Worm (Caenorhabditis elegans) whole organism, L1 larva: ENCODE results near the gene F32H5.3.
A peak's percentile ranks its signal among the peaks of the same experiment; 100 is the strongest.

Experiments used
- Y116A8C.19 ChIP-seq: sonication (generic microtip); optimal IDR thresholded peaks from 2 replicates; lab custom pipeline; 2016; ENCODE audit warnings: missing compliant biosample characterization, missing genetic modification characterization, borderline replicate concordance
- alr-1 ChIP-seq: fragments of 200-800 bp; sonication (Bioruptor generic); optimal IDR thresholded peaks from 2 replicates; lab custom pipeline; 2018; ENCODE audit warnings: borderline replicate concordance, mild to moderate bottlenecking, missing genetic modification characterization, missing compliant biosample characterization
- blmp-1 ChIP-seq: fragments of 150-350 bp; optimal IDR thresholded peaks from 2 replicates; lab custom pipeline; 2014; ENCODE audit warnings: missing biosample characterization, missing genetic modification characterization
- ceh-63 ChIP-seq: fragments of 200-800 bp; sonication (Bioruptor generic); optimal IDR thresholded peaks from 2 replicates; lab custom pipeline; 2018; ENCODE audit warnings: mild to moderate bottlenecking, missing genetic modification characterization, missing compliant biosample characterization
- ceh-8 ChIP-seq: fragments of 200-800 bp; sonication (Bioruptor generic); optimal IDR thresholded peaks from 2 replicates; lab custom pipeline; 2018; ENCODE audit warnings: mild to moderate bottlenecking, missing genetic modification characterization, moderate library complexity, missing compliant biosample characterization
- ceh-82 ChIP-seq, 3 experiments: fragments of 150-350 bp in 1 of 3; sonication (generic microtip) in 2 of 3; optimal IDR thresholded peaks; 2 replicates each; lab custom pipeline; 2014 to 2017; ENCODE audit warnings: missing biosample characterization in 3 of 3, missing genetic modification characterization in 3 of 3
- dsc-1 ChIP-seq: sonication (generic microtip); optimal IDR thresholded peaks from 2 replicates; lab custom pipeline; 2016; ENCODE audit warnings: mild to moderate bottlenecking, missing genetic modification characterization, missing compliant biosample characterization
- egl-13 ChIP-seq: sonication (generic microtip); optimal IDR thresholded peaks from 2 replicates; lab custom pipeline; 2016; ENCODE audit warnings: missing genotype, missing genetic modification reagents, missing genetic modification characterization, missing compliant biosample characterization
- egl-27 ChIP-seq, 2 experiments: fragments of 150-350 bp in 1 of 2; sonication (generic microtip); optimal IDR thresholded peaks; 3 replicates each; lab custom pipeline; 2017 to 2018; ENCODE audit warnings: missing biosample characterization in 2 of 2, missing genetic modification characterization in 2 of 2, missing genetic modification reagents in 2 of 2
- ets-5 ChIP-seq: fragments of 200-800 bp; sonication (Bioruptor generic); IDR thresholded peaks from 2 replicates; pipeline ENCODE4 v1.3.6; 2022; ENCODE audit warnings: missing genetic modification characterization, missing compliant biosample characterization
- fkh-10 ChIP-seq: sonication (generic microtip); optimal IDR thresholded peaks from 2 replicates; lab custom pipeline; 2017; ENCODE audit warnings: missing biosample characterization, missing genetic modification reagents, missing genetic modification characterization
- fkh-4 ChIP-seq: sonication (generic microtip); optimal IDR thresholded peaks from 2 replicates; lab custom pipeline; 2016; ENCODE audit warnings: missing compliant biosample characterization, missing genetic modification characterization, borderline replicate concordance
- fkh-8 ChIP-seq: sonication (generic microtip); optimal IDR thresholded peaks from 2 replicates; lab custom pipeline; 2016; ENCODE audit warnings: mild to moderate bottlenecking, missing genetic modification characterization, missing compliant biosample characterization
- fos-1 ChIP-seq: fragments of 150-350 bp; optimal IDR thresholded peaks from 2 replicates; lab custom pipeline; 2014; ENCODE audit warnings: missing biosample characterization, missing genetic modification characterization
- hlh-17 ChIP-seq: fragments of 200-800 bp; sonication (Bioruptor generic); optimal IDR thresholded peaks from 2 replicates; lab custom pipeline; 2018; ENCODE audit warnings: missing genetic modification characterization, mild to moderate bottlenecking, missing compliant biosample characterization, moderate library complexity, borderline replicate concordance
- hlh-4 ChIP-seq: sonication (generic microtip); optimal IDR thresholded peaks from 2 replicates; lab custom pipeline; 2016; ENCODE audit warnings: mild to moderate bottlenecking, missing genetic modification characterization, missing compliant biosample characterization
- irx-1 ChIP-seq: sonication (generic microtip); optimal IDR thresholded peaks from 2 replicates; lab custom pipeline; 2016; ENCODE audit warnings: missing genetic modification characterization, missing compliant biosample characterization
- lin-35 ChIP-seq, 2 experiments: fragments of 150-350 bp; optimal IDR thresholded peaks; 2 replicates each; lab custom pipeline; 2014; ENCODE audit warnings: missing biosample characterization in 2 of 2, missing genetic modification characterization in 2 of 2, missing genetic modification reagents in 2 of 2
- lin-39 ChIP-seq: fragments of 150-350 bp; optimal IDR thresholded peaks from 2 replicates; lab custom pipeline; 2014; ENCODE audit warnings: missing biosample characterization, missing genetic modification reagents, missing genetic modification characterization
- mef-2 ChIP-seq: fragments of 150-350 bp; optimal IDR thresholded peaks from 2 replicates; lab custom pipeline; 2014; ENCODE audit warnings: missing biosample characterization, missing genetic modification characterization
- nhr-12 ChIP-seq: sonication (generic microtip); optimal IDR thresholded peaks from 2 replicates; lab custom pipeline; 2017; ENCODE audit warnings: missing biosample characterization, missing genetic modification characterization
- nhr-19 ChIP-seq: fragments of 200-800 bp; sonication (Bioruptor generic); conservative IDR thresholded peaks from 2 replicates; pipeline ENCODE4 v1.3.6; 2022; ENCODE audit warnings: missing genetic modification characterization, missing compliant biosample characterization
- nhr-71 ChIP-seq: sonication (generic microtip); optimal IDR thresholded peaks from 2 replicates; lab custom pipeline; 2016; ENCODE audit warnings: mild to moderate bottlenecking, missing genetic modification characterization, moderate library complexity, missing compliant biosample characterization
- nhr-84 ChIP-seq: sonication (generic microtip); optimal IDR thresholded peaks from 2 replicates; lab custom pipeline; 2017; ENCODE audit warnings: missing biosample characterization, missing genetic modification characterization
- nhr-85 ChIP-seq: sonication (generic microtip); peaks from one replicate; lab custom pipeline; 2016; ENCODE audit warnings: missing genetic modification characterization, inconsistent platforms, missing compliant biosample characterization
- nhr-90 ChIP-seq: sonication (generic microtip); optimal IDR thresholded peaks from 2 replicates; lab custom pipeline; 2016; ENCODE audit warnings: mild to moderate bottlenecking, missing genetic modification characterization, missing compliant biosample characterization; ENCODE audit not compliant: poor library complexity
- pax-3 ChIP-seq: fragments of 200-800 bp; sonication (Bioruptor generic); optimal IDR thresholded peaks from 2 replicates; lab custom pipeline; 2018; ENCODE audit warnings: mild to moderate bottlenecking, missing genetic modification characterization, moderate library complexity, missing compliant biosample characterization
- rnt-1 ChIP-seq: sonication (generic microtip); optimal IDR thresholded peaks from 2 replicates; lab custom pipeline; 2016; ENCODE audit warnings: mild to moderate bottlenecking, missing genetic modification characterization, moderate library complexity, missing compliant biosample characterization
- snpc-4 ChIP-seq: fragments of 150-350 bp; optimal IDR thresholded peaks from 2 replicates; lab custom pipeline; 2014; ENCODE audit warnings: missing biosample characterization, missing genetic modification characterization
- sptf-1 ChIP-seq: fragments of 150-350 bp; optimal IDR thresholded peaks from 2 replicates; lab custom pipeline; 2014; ENCODE audit warnings: missing biosample characterization, missing genetic modification characterization
- tlp-1 ChIP-seq: fragments of 150-350 bp; optimal IDR thresholded peaks from 2 replicates; lab custom pipeline; 2014; ENCODE audit warnings: missing biosample characterization, missing genetic modification characterization
- unc-130 ChIP-seq: fragments of 150-350 bp; optimal IDR thresholded peaks from 2 replicates; lab custom pipeline; 2017; ENCODE audit warnings: missing biosample characterization, missing genetic modification characterization, inconsistent platforms
- unc-30 ChIP-seq: sonication (generic microtip); optimal IDR thresholded peaks from 2 replicates; lab custom pipeline; 2017; ENCODE audit warnings: missing biosample characterization, missing genetic modification characterization
- xbp-1 ChIP-seq: sonication (generic microtip); optimal IDR thresholded peaks from 2 replicates; lab custom pipeline; 2016; ENCODE audit warnings: missing genetic modification characterization, missing compliant biosample characterization

Gene F32H5.3

ce11 chrV:13409089-13409488 is 50.0 kb downstream of the F32H5.3 start (continued):
- TF ChIP-seq Y116A8C.19 (tag; lab: Kevin White, UChicago), result no peak
- no peak for TF ChIP-seq unc-30
- TF ChIP-seq fkh-8, result no peak
- TF ChIP-seq fkh-10 (GFP tag; lab: Kevin White, UChicago), result no peak
- TF ChIP-seq ceh-82 (tag; optimal IDR thresholded peaks at IDR 0.05; lab: Kevin White, UChicago), result no peak
- peak; percentile 82 to 91 for TF ChIP-seq lin-35 (GFP tag; optimal IDR thresholded peaks at IDR 0.05; lab: Kevin White, UChicago)
- TF ChIP-seq nhr-12 (tag; lab: Kevin White, UChicago), result no peak
- TF ChIP-seq ceh-63 (GFP tag; lab: Kevin White, UChicago), result no peak
- TF ChIP-seq hlh-17 (GFP tag; lab: Kevin White, UChicago), result no peak
- TF ChIP-seq mef-2, result no peak
- peak; percentile 71 for TF ChIP-seq irx-1 (tag; lab: Kevin White, UChicago)
- TF ChIP-seq nhr-85 (tag; lab: Kevin White, UChicago), result peak; percentile 89
- TF ChIP-seq ets-5, result no peak
- TF ChIP-seq nhr-71 (tag; lab: Kevin White, UChicago), result peak; percentile 73
- TF ChIP-seq tlp-1 (tag; lab: Kevin White, UChicago), result no peak
- peak; percentile 80 for TF ChIP-seq pax-3 (tag; lab: Kevin White, UChicago)
- no peak for TF ChIP-seq ceh-8 (GFP tag; lab: Kevin White, UChicago)
- peak; percentile 54 for TF ChIP-seq nhr-19 (GFP tag; lab: Robert Waterston, UW)
- peak; percentile 82 for TF ChIP-seq rnt-1 (tag; lab: Kevin White, UChicago)
- no peak for TF ChIP-seq hlh-4 (tag; lab: Kevin White, UChicago)
- TF ChIP-seq lin-39 (tag; lab: Kevin White, UChicago), result peak; percentile 54
- TF ChIP-seq alr-1 (tag; lab: Kevin White, UChicago), result no peak
- peak; percentile 36 for TF ChIP-seq egl-13
- TF ChIP-seq nhr-84 (tag; lab: Kevin White, UChicago), result no peak
- TF ChIP-seq snpc-4, result no peak
- TF ChIP-seq dsc-1 (tag; lab: Kevin White, UChicago), result peak; percentile 26
- no peak for TF ChIP-seq sptf-1 (tag; lab: Kevin White, UChicago)
- no peak for TF ChIP-seq egl-27 (tag; optimal IDR thresholded peaks at IDR 0.05; lab: Kevin White, UChicago)
- peak; percentile 10 for TF ChIP-seq xbp-1 (tag; lab: Kevin White, UChicago)
- TF ChIP-seq blmp-1 (tag; lab: Kevin White, UChicago), result peak; percentile 43
- TF ChIP-seq fkh-4 (tag; lab: Kevin White, UChicago), result peak; percentile 56
- peak; percentile 71 for TF ChIP-seq nhr-90 (tag; lab: Kevin White, UChicago)
- no peak for TF ChIP-seq unc-130 (tag; lab: Kevin White, UChicago)
- TF ChIP-seq fos-1 (tag; lab: Kevin White, UChicago), result no peak
